Worm (Caenorhabditis elegans) whole organism, early embryonic: ENCODE data around the gene htp-1.

Experiments
- hmg-4 ChIP-seq: fragments of 200-800 bp; sonication (Bioruptor generic); optimal IDR thresholded peaks from 2 replicates; lab custom pipeline; 2018; ENCODE audit warnings: mild to moderate bottlenecking, missing genetic modification characterization, missing compliant biosample characterization
- hnd-1 ChIP-seq: sonication (generic microtip); optimal IDR thresholded peaks from 2 replicates; lab custom pipeline; 2016; ENCODE audit warnings: missing genetic modification characterization, missing compliant biosample characterization
- scrt-1 ChIP-seq: fragments of 200-800 bp; sonication (Bioruptor generic); IDR thresholded peaks from 2 replicates; pipeline ENCODE4 v1.3.6; 2022; ENCODE audit warnings: missing genetic modification characterization, missing compliant biosample characterization

ce11 chrIV:5381334-5381733 lies 10.0 kb downstream of the htp-1 start, which contains the start of gene F41H10.2:
- TF ChIP-seq hmg-4, result no peak
- TF ChIP-seq scrt-1 (GFP tag; lab: Robert Waterston, UW), result no peak
- no peak for TF ChIP-seq hnd-1
